Fruit fly (Drosophila melanogaster) whole organism, embryonic: Measurements from ENCODE around the gene crq.

ENCODE experiments used
- CG12236 ChIP-seq: fragments of 200-800 bp; sonication (Bioruptor generic); optimal IDR thresholded peaks from 2 replicates; lab custom pipeline; 2016; ENCODE audit warnings: missing biosample characterization, missing genetic modification characterization
- CG12769 ChIP-seq: fragments of 200-800 bp; sonication (Bioruptor generic); optimal IDR thresholded peaks from 2 replicates; lab custom pipeline; 2019; ENCODE audit warnings: missing biosample characterization, mild to moderate bottlenecking, missing genetic modification characterization, moderate library complexity
- CG13296 ChIP-seq: fragments of 200-800 bp; sonication (Bioruptor generic); optimal IDR thresholded peaks from 3 replicates; lab custom pipeline; 2018; ENCODE audit warnings: missing biosample characterization, mild to moderate bottlenecking, missing genetic modification characterization
- CG1602 ChIP-seq: fragments of 200-800 bp; sonication (Bioruptor generic); optimal IDR thresholded peaks from 3 replicates; lab custom pipeline; 2016; ENCODE audit warnings: missing biosample characterization, missing genetic modification characterization
- CG1647 ChIP-seq: fragments of 200-800 bp; sonication (Bioruptor generic); optimal IDR thresholded peaks from 3 replicates; lab custom pipeline; 2016; ENCODE audit warnings: missing biosample characterization, missing genetic modification characterization
- CG16815 ChIP-seq: fragments of 200-800 bp; sonication (Bioruptor generic); optimal IDR thresholded peaks from 3 replicates; lab custom pipeline; 2017; ENCODE audit warnings: missing biosample characterization, mild to moderate bottlenecking, missing genetic modification characterization
- CG18011 ChIP-seq: fragments of 200-800 bp; sonication (Bioruptor generic); optimal IDR thresholded peaks from 2 replicates; lab custom pipeline; 2017; ENCODE audit warnings: missing biosample characterization, missing genetic modification characterization, mild to moderate bottlenecking, moderate library complexity, missing genotype
- CG1832 ChIP-seq: fragments of 200-800 bp; sonication (Bioruptor generic); optimal IDR thresholded peaks from 2 replicates; lab custom pipeline; 2017; ENCODE audit warnings: missing biosample characterization, mild to moderate bottlenecking, missing genetic modification characterization, inconsistent platforms
- CG2678 ChIP-seq: fragments of 200-800 bp; sonication (Bioruptor generic); optimal IDR thresholded peaks from 3 replicates; lab custom pipeline; 2019; ENCODE audit warnings: missing biosample characterization, mild to moderate bottlenecking, missing genetic modification characterization, moderate library complexity
- CG43689 ChIP-seq: fragments of 200-800 bp; sonication (Bioruptor generic); IDR thresholded peaks from 2 replicates; pipeline ENCODE4 v1.3.6; 2022; ENCODE audit warnings: missing biosample characterization, missing genetic modification characterization
- CG4404 ChIP-seq: fragments of 200-800 bp; sonication (Bioruptor generic); IDR thresholded peaks from 2 replicates; pipeline ENCODE4 v1.3.6; 2022; ENCODE audit warnings: missing biosample characterization, missing genetic modification characterization
- CG6175 ChIP-seq: fragments of 200-800 bp; sonication (Bioruptor generic); IDR thresholded peaks from 3 replicates; pipeline ENCODE4 v1.3.6; 2022; ENCODE audit warnings: missing biosample characterization, missing genetic modification characterization
- CG6689 ChIP-seq: fragments of 200-800 bp; sonication (Bioruptor generic); IDR thresholded peaks from 2 replicates; pipeline ENCODE4 v1.3.6; 2022; ENCODE audit warnings: missing biosample characterization, missing genetic modification characterization
- CG7987 ChIP-seq: fragments of 200-800 bp; sonication (Bioruptor generic); optimal IDR thresholded peaks from 2 replicates; lab custom pipeline; 2018; ENCODE audit warnings: missing biosample characterization, mild to moderate bottlenecking, missing genetic modification characterization, moderate library complexity
- CG9932 ChIP-seq: fragments of 200-800 bp; sonication (Bioruptor generic); IDR thresholded peaks from 2 replicates; pipeline ENCODE4 v1.3.6; 2022; ENCODE audit warnings: missing biosample characterization, missing genetic modification characterization
- CHES-1-like ChIP-seq: fragments of 200-800 bp; sonication (Bioruptor generic); optimal IDR thresholded peaks from 2 replicates; lab custom pipeline; 2016; ENCODE audit warnings: missing biosample characterization, missing genetic modification characterization
- CTCF ChIP-seq: fragments of 200-800 bp; sonication (Bioruptor generic); optimal IDR thresholded peaks from 2 replicates; lab custom pipeline; 2017; ENCODE audit warnings: missing biosample characterization, mild to moderate bottlenecking, missing genetic modification characterization, moderate library complexity
- CrebB ChIP-seq: fragments of 200-800 bp; sonication (Bioruptor generic); optimal IDR thresholded peaks from 3 replicates; lab custom pipeline; 2018; ENCODE audit warnings: missing biosample characterization, mild to moderate bottlenecking, missing genetic modification characterization
- Dip3 ChIP-seq: fragments of 200-800 bp; sonication (Bioruptor generic); optimal IDR thresholded peaks from 3 replicates; lab custom pipeline; 2016; ENCODE audit warnings: missing biosample characterization, missing genetic modification characterization
- Ets97D ChIP-seq: fragments of 200-800 bp; sonication (Bioruptor generic); optimal IDR thresholded peaks from 3 replicates; lab custom pipeline; 2016; ENCODE audit warnings: missing biosample characterization, missing genetic modification characterization
- Fer1 ChIP-seq: fragments of 200-800 bp; sonication (Bioruptor generic); optimal IDR thresholded peaks from 2 replicates; lab custom pipeline; 2017; ENCODE audit warnings: missing biosample characterization, mild to moderate bottlenecking, missing genetic modification characterization
- H2.0 ChIP-seq: fragments of 200-800 bp; sonication (Bioruptor generic); IDR thresholded peaks from 2 replicates; pipeline ENCODE4 v1.3.6; 2022; ENCODE audit warnings: missing biosample characterization, missing genetic modification characterization
- HHEX ChIP-seq: fragments of 200-800 bp; sonication (Bioruptor generic); optimal IDR thresholded peaks from 3 replicates; lab custom pipeline; 2017; ENCODE audit warnings: missing biosample characterization, mild to moderate bottlenecking, missing genetic modification characterization, missing genetic modification reagents
- Hand ChIP-seq: fragments of 200-800 bp; sonication (Bioruptor generic); optimal IDR thresholded peaks from 2 replicates; lab custom pipeline; 2017; ENCODE audit warnings: mild to moderate bottlenecking, missing biosample characterization, missing genetic modification reagents, missing genetic modification characterization
- Lhr ChIP-seq: fragments of 200-800 bp; sonication (Bioruptor generic); optimal IDR thresholded peaks from 3 replicates; lab custom pipeline; 2017; ENCODE audit warnings: mild to moderate bottlenecking, missing biosample characterization, missing genetic modification reagents, missing genetic modification characterization
- Lpt ChIP-seq: fragments of >200 bp; optimal IDR thresholded peaks from 2 replicates; lab custom pipeline; 2018; ENCODE audit warnings: missing biosample characterization, missing genetic modification characterization
- NC2β ChIP-seq: fragments of 200-800 bp; sonication (Bioruptor generic); optimal IDR thresholded peaks from 2 replicates; lab custom pipeline; 2016; ENCODE audit warnings: missing biosample characterization, missing genetic modification characterization
- NFAT ChIP-seq: fragments of 200-800 bp; sonication (Bioruptor generic); IDR thresholded peaks from 2 replicates; pipeline ENCODE4 v1.3.6; 2022; ENCODE audit warnings: missing biosample characterization, missing genetic modification characterization
- Nf-YA ChIP-seq: fragments of 200-800 bp; sonication (Bioruptor generic); IDR thresholded peaks from 2 replicates; pipeline ENCODE4 v1.3.6; 2022; ENCODE audit warnings: missing biosample characterization, missing genetic modification characterization
- Rfx ChIP-seq: fragments of 200-800 bp; sonication (Bioruptor generic); IDR thresholded peaks from 2 replicates; pipeline ENCODE4 v1.3.6; 2022; ENCODE audit warnings: missing biosample characterization, missing genetic modification characterization
- TFAM ChIP-seq: fragments of 200-800 bp; sonication (Bioruptor generic); optimal IDR thresholded peaks from 2 replicates; lab custom pipeline; 2017; ENCODE audit warnings: missing biosample characterization, missing genetic modification characterization, inconsistent platforms
- ara ChIP-seq: fragments of 200-800 bp; sonication (Bioruptor generic); IDR thresholded peaks from 2 replicates; pipeline ENCODE4 v1.3.6; 2022; ENCODE audit warnings: missing biosample characterization, missing genetic modification characterization
- bab2 ChIP-seq: fragments of 200-800 bp; sonication (Bioruptor generic); optimal IDR thresholded peaks from 2 replicates; lab custom pipeline; 2016; ENCODE audit warnings: missing biosample characterization, missing genetic modification characterization
- cas ChIP-seq: fragments of 200-800 bp; sonication (Bioruptor generic); IDR thresholded peaks from 2 replicates; pipeline ENCODE4 v1.3.6; 2022; ENCODE audit warnings: missing biosample characterization, missing genetic modification characterization
- chif ChIP-seq, 2 experiments: fragments of 200-800 bp; sonication (Bioruptor generic); optimal IDR thresholded peaks; 3 replicates each; lab custom pipeline; 2016; ENCODE audit warnings: missing biosample characterization in 2 of 2, missing genetic modification characterization in 2 of 2
- disco-r ChIP-seq: fragments of 200-800 bp; sonication (Bioruptor generic); optimal IDR thresholded peaks from 2 replicates; lab custom pipeline; 2016; ENCODE audit warnings: missing biosample characterization, missing genetic modification characterization
- ems ChIP-seq: fragments of 200-800 bp; sonication (Bioruptor generic); optimal IDR thresholded peaks from 3 replicates; lab custom pipeline; 2016; ENCODE audit warnings: missing biosample characterization, missing genetic modification characterization
- fu2 ChIP-seq: fragments of 200-800 bp; sonication (Bioruptor generic); optimal IDR thresholded peaks from 2 replicates; lab custom pipeline; 2016; ENCODE audit warnings: missing biosample characterization, missing genetic modification characterization
- gsb-n ChIP-seq: fragments of 200-800 bp; sonication (Bioruptor generic); optimal IDR thresholded peaks from 3 replicates; lab custom pipeline; 2018; ENCODE audit warnings: missing biosample characterization, mild to moderate bottlenecking, missing genetic modification characterization
- h ChIP-seq: fragments of >200 bp; optimal IDR thresholded peaks from 2 replicates; lab custom pipeline; 2017
- her ChIP-seq: fragments of 200-800 bp; sonication (Bioruptor generic); optimal IDR thresholded peaks from 2 replicates; lab custom pipeline; 2016; ENCODE audit warnings: missing biosample characterization, missing genetic modification characterization
- insv ChIP-seq, 2 experiments: fragments of 200-800 bp; sonication (Bioruptor generic); optimal IDR thresholded peaks; 3 replicates each; lab custom pipeline; 2016 to 2018; ENCODE audit warnings: missing biosample characterization in 2 of 2, missing genetic modification characterization in 2 of 2
- klu ChIP-seq: fragments of 200-800 bp; sonication (Bioruptor generic); IDR thresholded peaks from 2 replicates; pipeline ENCODE4 v1.3.6; 2022; ENCODE audit warnings: missing biosample characterization, missing genetic modification characterization
- kni ChIP-seq: fragments of 200-800 bp; sonication (Bioruptor generic); optimal IDR thresholded peaks from 3 replicates; lab custom pipeline; 2017; ENCODE audit warnings: mild to moderate bottlenecking, missing biosample characterization, missing genetic modification reagents, missing genetic modification characterization
- lab ChIP-seq: fragments of 200-800 bp; sonication (Bioruptor generic); optimal IDR thresholded peaks from 3 replicates; lab custom pipeline; 2017; ENCODE audit warnings: missing biosample characterization, missing genetic modification characterization, mild to moderate bottlenecking, moderate library complexity, missing genetic modification reagents
- lbe ChIP-seq: fragments of 200-800 bp; sonication (Bioruptor generic); optimal IDR thresholded peaks from 2 replicates; lab custom pipeline; 2016; ENCODE audit warnings: missing biosample characterization, mild to moderate bottlenecking, missing genetic modification characterization
- odd ChIP-seq: fragments of 200-800 bp; sonication (Bioruptor generic); optimal IDR thresholded peaks from 2 replicates; lab custom pipeline; 2017; ENCODE audit warnings: missing biosample characterization, mild to moderate bottlenecking, missing genetic modification characterization
- pb ChIP-seq: fragments of 200-800 bp; sonication (Bioruptor generic); optimal IDR thresholded peaks from 3 replicates; lab custom pipeline; 2016; ENCODE audit warnings: missing biosample characterization, missing genetic modification characterization
- ranshi ChIP-seq: fragments of 200-800 bp; sonication (Bioruptor generic); IDR thresholded peaks from 2 replicates; pipeline ENCODE4 v1.3.6; 2022; ENCODE audit warnings: missing biosample characterization, missing genetic modification characterization
- shn ChIP-seq: fragments of 200-800 bp; sonication (Bioruptor generic); optimal IDR thresholded peaks from 3 replicates; lab custom pipeline; 2016; ENCODE audit warnings: missing biosample characterization, missing genetic modification characterization
- slou ChIP-seq: fragments of 200-800 bp; sonication (Bioruptor generic); optimal IDR thresholded peaks from 3 replicates; lab custom pipeline; 2016; ENCODE audit warnings: missing biosample characterization, missing genetic modification characterization
- tna ChIP-seq: fragments of 200-800 bp; sonication (Bioruptor generic); IDR thresholded peaks from 2 replicates; pipeline ENCODE4 v1.3.6; 2022; ENCODE audit warnings: missing biosample characterization, missing genetic modification characterization; ENCODE audit not compliant: partially characterized antibody
- vfl ChIP-seq: fragments of 200-800 bp; sonication (Bioruptor generic); optimal IDR thresholded peaks from 2 replicates; lab custom pipeline; 2016; ENCODE audit warnings: missing biosample characterization, missing genetic modification characterization
- zfh2 ChIP-seq: fragments of 200-800 bp; sonication (Bioruptor generic); optimal IDR thresholded peaks from 2 replicates; lab custom pipeline; 2016; ENCODE audit warnings: missing biosample characterization, missing genetic modification characterization

crq gene

dm6 chr2L:493274-493673, 40.5 kb upstream of the crq start (continued):
- peak; percentile 3 for TF ChIP-seq CG16815 (GFP tag; lab: Kevin White, UChicago)
- peak in 1 of 2 experiments; percentile 60 for TF ChIP-seq chif (GFP tag; optimal IDR thresholded peaks at IDR 0.05; lab: Kevin White, UChicago)
- no peak for TF ChIP-seq slou (GFP tag; lab: Kevin White, UChicago)
- TF ChIP-seq disco-r: no peak
- no peak for TF ChIP-seq gsb-n (tag; lab: Kevin White, UChicago)
- TF ChIP-seq CG4404 (GFP tag; lab: Robert Waterston, UW): no peak
- no peak for TF ChIP-seq shn (GFP tag; lab: Kevin White, UChicago)
- peak; percentile 42; the same call in 1 of the 2 replicates for TF ChIP-seq H2.0 (GFP tag; lab: Robert Waterston, UW)
- no peak for TF ChIP-seq CG1832 (GFP tag; lab: Kevin White, UChicago)
- peak; percentile 40 for TF ChIP-seq bab2
- no peak for TF ChIP-seq her
- TF ChIP-seq CG12769 (tag; lab: Kevin White, UChicago): no peak
- TF ChIP-seq CG1602 (GFP tag; lab: Kevin White, UChicago): peak; percentile 21
- TF ChIP-seq vfl: no peak
- TF ChIP-seq ara (GFP tag; lab: Robert Waterston, UW): no peak
- no peak for TF ChIP-seq Nf-YA (GFP tag; lab: Robert Waterston, UW)
- no peak for TF ChIP-seq odd (GFP tag; lab: Kevin White, UChicago)
- TF ChIP-seq NFAT (GFP tag; lab: Robert Waterston, UW): no peak
- TF ChIP-seq kni (GFP tag; lab: Kevin White, UChicago): no peak
- TF ChIP-seq Ets97D (GFP tag; lab: Kevin White, UChicago): no peak
- no peak for TF ChIP-seq CG6175 (GFP tag; lab: Robert Waterston, UW)
- TF ChIP-seq h (lab: Kevin White, UChicago): no peak
- no peak for TF ChIP-seq Lpt (GFP tag; lab: Kevin White, UChicago)
- no peak for TF ChIP-seq insv (GFP tag; optimal IDR thresholded peaks at IDR 0.05; lab: Kevin White, UChicago)
- no peak for TF ChIP-seq CG18011
- no peak for TF ChIP-seq TFAM (GFP tag; lab: Kevin White, UChicago)
- TF ChIP-seq Dip3 (GFP tag; lab: Kevin White, UChicago): no peak
- TF ChIP-seq lbe (GFP tag; lab: Kevin White, UChicago): no peak
- TF ChIP-seq lab (GFP tag; lab: Kevin White, UChicago): no peak
- no peak for TF ChIP-seq CTCF (GFP tag; lab: Kevin White, UChicago)
- peak; percentile 24; the same call in 1 of the 2 replicates for TF ChIP-seq ranshi
- no peak for TF ChIP-seq CG7987 (GFP tag; lab: Kevin White, UChicago)
- peak; percentile 8 for TF ChIP-seq ems (GFP tag; lab: Kevin White, UChicago)
- no peak for TF ChIP-seq CG2678 (tag; lab: Kevin White, UChicago)
- TF ChIP-seq Lhr: no peak
- no peak for TF ChIP-seq klu (GFP tag; lab: Robert Waterston, UW)
- no peak for TF ChIP-seq NC2β (GFP tag; lab: Kevin White, UChicago)
- no peak for TF ChIP-seq Fer1 (GFP tag; lab: Kevin White, UChicago)
- no peak for TF ChIP-seq CHES-1-like (GFP tag; lab: Kevin White, UChicago)
- 0 out of 2 replicates have a peak, but pooled peaks have one; percentile 13 for TF ChIP-seq Rfx (GFP tag; lab: Robert Waterston, UW)
- 0 out of 2 replicates have a peak, but pooled peaks have one; percentile 37 for TF ChIP-seq CG43689 (GFP tag; lab: Robert Waterston, UW)
- TF ChIP-seq cas: no peak
- TF ChIP-seq CG13296: no peak
- no peak for TF ChIP-seq CG9932 (GFP tag; lab: Robert Waterston, UW)
- no peak for TF ChIP-seq CG1647
- TF ChIP-seq zfh2 (GFP tag; lab: Kevin White, UChicago): no peak
- no peak for TF ChIP-seq Hand (GFP tag; lab: Kevin White, UChicago)
- TF ChIP-seq fu2: no peak
- no peak for TF ChIP-seq CG12236 (GFP tag; lab: Kevin White, UChicago)
- TF ChIP-seq pb (GFP tag; lab: Kevin White, UChicago): no peak
- TF ChIP-seq HHEX (GFP tag; lab: Kevin White, UChicago): no peak
- no peak for TF ChIP-seq CrebB (tag; lab: Kevin White, UChicago)
- no peak for TF ChIP-seq CG6689 (GFP tag; lab: Robert Waterston, UW)
- no peak for TF ChIP-seq tna (GFP tag; lab: Robert Waterston, UW)
